Worm (Caenorhabditis elegans): ENCODE measurements around the gene F28E10.1.

ce11 chrIV:4579472-4579871, 10.8 kb downstream of the F28E10.1 start:
- TF ChIP-seq C34B4.2 (tag; optimal IDR thresholded peaks at IDR 0.05): no peak
- no peak for TF ChIP-seq mdl-1 (tag; optimal IDR thresholded peaks at IDR 0.05)
- no peak for TF ChIP-seq unc-62 (GFP tag; optimal IDR thresholded peaks at IDR 0.05)
- TF ChIP-seq pag-3 (tag; optimal IDR thresholded peaks at IDR 0.05; ENCODE audit: borderline replicate concordance, insufficient read depth): no peak
- no peak for TF ChIP-seq ama-1 (optimal IDR thresholded peaks at IDR 0.05)
- no peak for TF ChIP-seq vab-15 (tag; optimal IDR thresholded peaks at IDR 0.05)
- TF ChIP-seq nhr-77 (tag; optimal IDR thresholded peaks at IDR 0.05): no peak
- TF ChIP-seq tbx-2 (tag; optimal IDR thresholded peaks at IDR 0.05): no peak
- no peak for TF ChIP-seq nhr-19 (GFP tag; conservative IDR thresholded peaks at IDR 0.05)
- no peak for TF ChIP-seq elt-3 (tag; optimal IDR thresholded peaks at IDR 0.05)
- no peak for TF ChIP-seq hlh-4 (tag; optimal IDR thresholded peaks at IDR 0.05)
- no peak for TF ChIP-seq egl-27 (tag; optimal IDR thresholded peaks at IDR 0.05)
- TF ChIP-seq mep-1 (tag; optimal IDR thresholded peaks at IDR 0.05): no peak
- no peak for TF ChIP-seq lsy-2 (tag; optimal IDR thresholded peaks at IDR 0.05)

All from whole organism, L1 larva.